Worm (Caenorhabditis elegans): Measurements from ENCODE around the gene H20E11.1.

DNA sequence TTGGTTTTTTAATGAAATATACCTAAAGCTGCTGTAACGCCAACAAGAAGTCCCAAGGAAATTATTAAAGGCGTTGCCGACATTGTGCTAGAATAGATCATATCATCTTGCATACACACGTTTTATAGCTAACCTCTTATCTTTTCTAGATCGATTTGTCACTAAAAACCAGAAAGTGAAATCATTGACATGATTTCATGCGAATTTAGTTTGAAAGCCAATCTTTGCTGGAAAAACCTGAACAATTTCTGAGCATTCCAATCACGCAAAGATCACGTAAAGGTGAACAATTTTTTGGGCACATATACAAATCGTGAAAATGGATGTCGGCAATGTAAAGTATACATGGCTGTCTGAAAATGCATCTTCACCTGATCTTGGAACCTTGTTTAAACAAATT lies 7.5 kb upstream of the H20E11.1 start, which contains the start of gene C17H12.6:
- TF ChIP-seq ceh-82 (tag; optimal IDR thresholded peaks at IDR 0.05) (no peak), nhr-11 (tag; optimal IDR thresholded peaks at IDR 0.05) (no peak), ceh-16 (tag; optimal IDR thresholded peaks at IDR 0.05) (no peak)

Data from whole organism, L2 larva.